Worm (Caenorhabditis elegans) whole organism, L3 larva: Measurements from ENCODE around the gene rnh-1.1.

ENCODE experiments used
- R02D3.7 ChIP-seq: fragments of 150-350 bp; optimal IDR thresholded peaks from 2 replicates; lab custom pipeline; 2014; ENCODE audit warnings: missing biosample characterization, missing genetic modification characterization
- ZK546.5 ChIP-seq: sonication (generic microtip); optimal IDR thresholded peaks from 2 replicates; lab custom pipeline; 2017; ENCODE audit warnings: missing biosample characterization, missing genetic modification characterization
- aly-2 ChIP-seq: fragments of 150-350 bp; optimal IDR thresholded peaks from 2 replicates; lab custom pipeline; 2014; ENCODE audit warnings: missing biosample characterization, missing genetic modification characterization
- ama-1 ChIP-seq: fragments of 150-350 bp; optimal IDR thresholded peaks from 2 replicates; lab custom pipeline; 2018
- ceh-16 ChIP-seq: sonication (generic microtip); optimal IDR thresholded peaks from 2 replicates; lab custom pipeline; 2017; ENCODE audit warnings: missing biosample characterization, missing genetic modification characterization
- ceh-28 ChIP-seq: fragments of 150-350 bp; optimal IDR thresholded peaks from 2 replicates; lab custom pipeline; 2014; ENCODE audit warnings: missing biosample characterization, missing genetic modification reagents, missing genetic modification characterization
- ceh-82 ChIP-seq: fragments of 150-350 bp; optimal IDR thresholded peaks from 2 replicates; lab custom pipeline; 2014; ENCODE audit warnings: missing biosample characterization, missing genetic modification characterization
- ceh-9 ChIP-seq: sonication (generic microtip); optimal IDR thresholded peaks from 2 replicates; lab custom pipeline; 2018; ENCODE audit warnings: missing biosample characterization, missing genetic modification characterization
- daf-12 ChIP-seq: fragments of 150-350 bp; optimal IDR thresholded peaks from 2 replicates; lab custom pipeline; 2014; ENCODE audit warnings: missing biosample characterization, missing genetic modification reagents, missing genetic modification characterization
- egl-27 ChIP-seq: sonication (generic microtip); optimal IDR thresholded peaks from 4 replicates; lab custom pipeline; 2017; ENCODE audit warnings: missing biosample characterization, missing genetic modification reagents, missing genetic modification characterization
- egl-5 ChIP-seq: fragments of 150-350 bp; optimal IDR thresholded peaks from 2 replicates; lab custom pipeline; 2017; ENCODE audit warnings: missing biosample characterization, missing genetic modification reagents, missing genetic modification characterization, inconsistent platforms
- elt-1 ChIP-seq: fragments of 150-350 bp; optimal IDR thresholded peaks from 2 replicates; lab custom pipeline; 2014; ENCODE audit warnings: missing biosample characterization, missing genetic modification characterization
- elt-2 ChIP-seq: sonication (generic microtip); optimal IDR thresholded peaks from 2 replicates; lab custom pipeline; 2016; ENCODE audit warnings: missing genetic modification reagents, mild to moderate bottlenecking, missing genetic modification characterization, missing compliant biosample characterization
- elt-3 ChIP-seq, 3 experiments: fragments of 150-350 bp in 1 of 3; sonication (generic microtip) in 2 of 3; optimal IDR thresholded peaks; 2 replicates in 2 of 3; 4 replicates in 1 of 3; lab custom pipeline; 2014 to 2017; ENCODE audit warnings: missing biosample characterization in 3 of 3, missing genetic modification characterization in 3 of 3
- eor-1 ChIP-seq, 2 experiments: fragments of 150-350 bp; optimal IDR thresholded peaks; 2 replicates each; lab custom pipeline; 2014 to 2018; ENCODE audit warnings: missing biosample characterization in 2 of 2, missing genetic modification characterization in 2 of 2
- fkh-10 ChIP-seq: sonication (generic microtip); optimal IDR thresholded peaks from 2 replicates; lab custom pipeline; 2017; ENCODE audit warnings: missing biosample characterization, missing genetic modification reagents, missing genetic modification characterization
- fkh-2 ChIP-seq: fragments of 150-350 bp; optimal IDR thresholded peaks from 2 replicates; lab custom pipeline; 2014; ENCODE audit warnings: missing biosample characterization, missing genetic modification reagents, missing genetic modification characterization
- fos-1 ChIP-seq: fragments of 150-350 bp; optimal IDR thresholded peaks from 2 replicates; lab custom pipeline; 2014; ENCODE audit warnings: missing biosample characterization, missing genetic modification characterization
- hmg-11 ChIP-seq: sonication (generic microtip); optimal IDR thresholded peaks from 2 replicates; lab custom pipeline; 2016; ENCODE audit warnings: missing genetic modification characterization, missing compliant biosample characterization
- jun-1 ChIP-seq: fragments of 150-350 bp; optimal IDR thresholded peaks from 2 replicates; lab custom pipeline; 2014; ENCODE audit warnings: missing biosample characterization, missing genetic modification reagents, missing genetic modification characterization
- lin-15B ChIP-seq: fragments of 150-350 bp; optimal IDR thresholded peaks from 2 replicates; lab custom pipeline; 2014; ENCODE audit warnings: missing biosample characterization, missing genetic modification characterization
- lin-39 ChIP-seq: fragments of 150-350 bp; optimal IDR thresholded peaks from 2 replicates; lab custom pipeline; 2018; ENCODE audit warnings: missing biosample characterization, missing genetic modification reagents, missing genetic modification characterization
- lsy-12 ChIP-seq: sonication (generic microtip); optimal IDR thresholded peaks from 2 replicates; lab custom pipeline; 2016; ENCODE audit warnings: mild to moderate bottlenecking, missing genetic modification characterization, missing compliant biosample characterization
- mdl-1 ChIP-seq: fragments of 150-350 bp; optimal IDR thresholded peaks from 2 replicates; lab custom pipeline; 2014; ENCODE audit warnings: missing biosample characterization, missing genetic modification characterization
- mml-1 ChIP-seq: fragments of 150-350 bp; sonication (generic microtip); optimal IDR thresholded peaks from 3 replicates; lab custom pipeline; 2014; ENCODE audit warnings: missing biosample characterization, missing genetic modification characterization
- nfya-1 ChIP-seq: sonication (generic microtip); optimal IDR thresholded peaks from 2 replicates; lab custom pipeline; 2017; ENCODE audit warnings: missing genetic modification characterization, mild to moderate bottlenecking, missing compliant biosample characterization, antibody characterized with exemption, moderate library complexity; ENCODE audit not compliant: insufficient read depth
- nhr-11 ChIP-seq: fragments of 150-350 bp; optimal IDR thresholded peaks from 2 replicates; lab custom pipeline; 2014; ENCODE audit warnings: missing biosample characterization, missing genetic modification characterization
- nhr-12 ChIP-seq: fragments of 150-350 bp; optimal IDR thresholded peaks from 2 replicates; lab custom pipeline; 2014; ENCODE audit warnings: missing biosample characterization, missing genetic modification characterization
- nhr-23 ChIP-seq: fragments of 150-350 bp; optimal IDR thresholded peaks from 2 replicates; lab custom pipeline; 2014; ENCODE audit warnings: missing biosample characterization, missing genetic modification reagents, missing genetic modification characterization
- nhr-237 ChIP-seq: fragments of 150-350 bp; optimal IDR thresholded peaks from 2 replicates; lab custom pipeline; 2014; ENCODE audit warnings: missing biosample characterization, missing genetic modification characterization
- nhr-25 ChIP-seq: sonication (generic microtip); optimal IDR thresholded peaks from 2 replicates; lab custom pipeline; 2017; ENCODE audit warnings: missing biosample characterization, missing genetic modification characterization
- nhr-28 ChIP-seq: fragments of 150-350 bp; optimal IDR thresholded peaks from 2 replicates; lab custom pipeline; 2014; ENCODE audit warnings: missing biosample characterization, missing genetic modification characterization
- nhr-43 ChIP-seq: sonication (generic microtip); optimal IDR thresholded peaks from 2 replicates; lab custom pipeline; 2016; ENCODE audit warnings: mild to moderate bottlenecking, missing genetic modification characterization, missing compliant biosample characterization; ENCODE audit not compliant: poor library complexity, severe bottlenecking
- nhr-67 ChIP-seq: fragments of 150-350 bp; optimal IDR thresholded peaks from 2 replicates; lab custom pipeline; 2014; ENCODE audit warnings: missing biosample characterization, missing genetic modification characterization
- nhr-76 ChIP-seq: fragments of 150-350 bp; sonication (generic microtip); optimal IDR thresholded peaks from 5 replicates; lab custom pipeline; 2014; ENCODE audit warnings: missing biosample characterization, missing genetic modification characterization
- nhr-77 ChIP-seq: fragments of 150-350 bp; optimal IDR thresholded peaks from 2 replicates; lab custom pipeline; 2014; ENCODE audit warnings: missing biosample characterization, missing genetic modification characterization
- pha-4 ChIP-seq: fragments of 150-350 bp; optimal IDR thresholded peaks from 2 replicates; lab custom pipeline; 2014; ENCODE audit warnings: missing biosample characterization, missing genetic modification reagents, missing genetic modification characterization
- pqm-1 ChIP-seq: fragments of 150-350 bp; optimal IDR thresholded peaks from 2 replicates; lab custom pipeline; 2017; ENCODE audit warnings: missing biosample characterization, missing genetic modification characterization, inconsistent platforms
- sea-2 ChIP-seq: fragments of 150-350 bp; sonication (generic microtip); optimal IDR thresholded peaks from 4 replicates; lab custom pipeline; 2014; ENCODE audit warnings: missing biosample characterization, missing genetic modification reagents, missing genetic modification characterization
- skn-1 ChIP-seq: fragments of 150-350 bp; optimal IDR thresholded peaks from 2 replicates; lab custom pipeline; 2014; ENCODE audit warnings: missing biosample characterization, missing genetic modification characterization
- snpc-4 ChIP-seq: fragments of 150-350 bp; optimal IDR thresholded peaks from 2 replicates; lab custom pipeline; 2014; ENCODE audit warnings: missing biosample characterization, missing genetic modification characterization
- tbx-2 ChIP-seq: sonication (generic microtip); optimal IDR thresholded peaks from 2 replicates; lab custom pipeline; 2016; ENCODE audit warnings: mild to moderate bottlenecking, missing genetic modification characterization, missing compliant biosample characterization
- unc-39 ChIP-seq: sonication (generic microtip); optimal IDR thresholded peaks from 4 replicates; lab custom pipeline; 2017; ENCODE audit warnings: missing biosample characterization, missing genetic modification characterization
- unc-62 ChIP-seq: fragments of 150-350 bp; sonication (generic microtip); optimal IDR thresholded peaks from 4 replicates; lab custom pipeline; 2014; ENCODE audit warnings: missing biosample characterization, missing genetic modification reagents, missing genetic modification characterization
- zag-1 ChIP-seq: fragments of 150-350 bp; optimal IDR thresholded peaks from 2 replicates; lab custom pipeline; 2014; ENCODE audit warnings: missing biosample characterization, missing genetic modification characterization
- ztf-11 ChIP-seq: fragments of 150-350 bp; optimal IDR thresholded peaks from 2 replicates; lab custom pipeline; 2014; ENCODE audit warnings: missing biosample characterization, missing genetic modification characterization
- ztf-4 ChIP-seq: fragments of 150-350 bp; optimal IDR thresholded peaks from 2 replicates; lab custom pipeline; 2014; ENCODE audit warnings: missing biosample characterization, missing genetic modification characterization

The rnh-1.1 gene

ce11 chrII:7525458-7525857 is at the start of gene rnh-1.1, which contains the start of gene ZK1290.7:
Gene rnh-1.1 (plus strand): TSS chrII:7525738.
Gene ZK1290.7 (minus strand): TSS chrII:7525558.
- TF ChIP-seq nfya-1 (no peak), egl-27 (no peak), zag-1 (tag; lab: Kevin White, UChicago) (no peak), daf-12 (tag; lab: Kevin White, UChicago) (no peak), nhr-25 (tag; lab: Kevin White, UChicago) (no peak), pqm-1 (tag; lab: Kevin White, UChicago) (no peak)

- TF ChIP-seq nhr-25 (tag; lab: Kevin White, UChicago) (peak; percentile 81), ceh-16 (tag; lab: Kevin White, UChicago) (no peak), hmg-11 (peak; percentile 85), ama-1 (no peak), unc-39 (tag; lab: Kevin White, UChicago) (no peak), nfya-1 (peak; percentile 77), pha-4 (tag; lab: Kevin White, UChicago) (peak; percentile 81), elt-2 (tag; lab: Kevin White, UChicago) (peak; percentile 60), sea-2 (GFP tag; lab: Kevin White, UChicago) (no peak), ceh-9 (tag; lab: Kevin White, UChicago) (no peak), nhr-76 (tag; lab: Kevin White, UChicago) (no peak), nhr-43 (tag; lab: Kevin White, UChicago) (peak; percentile 67), daf-12 (tag; lab: Kevin White, UChicago) (no peak), nhr-77 (tag; lab: Kevin White, UChicago) (no peak), mml-1 (no peak), R02D3.7 (peak; percentile 79), jun-1 (tag; lab: Kevin White, UChicago) (peak; percentile 73), tbx-2 (peak; percentile 82), ceh-28 (tag; lab: Kevin White, UChicago) (peak; percentile 79), ztf-11 (tag; lab: Kevin White, UChicago) (no peak), lin-15B (tag; lab: Kevin White, UChicago) (peak; percentile 80), lin-39 (no peak), nhr-23 (tag; lab: Kevin White, UChicago) (peak; percentile 79), ztf-4 (tag; lab: Kevin White, UChicago) (no peak), nhr-67 (tag; lab: Kevin White, UChicago) (no peak), eor-1 (tag; optimal IDR thresholded peaks at IDR 0.05; lab: Kevin White, UChicago) (no peak), nhr-237 (tag; lab: Kevin White, UChicago) (no peak), egl-5 (peak; percentile 37), elt-3 (tag; optimal IDR thresholded peaks at IDR 0.05; lab: Kevin White, UChicago) (peak in 1 of 3 experiments; percentile 26), snpc-4 (tag; lab: Kevin White, UChicago) (peak; percentile 62), skn-1 (tag; lab: Kevin White, UChicago) (no peak), mdl-1 (tag; lab: Kevin White, UChicago) (no peak), fkh-2 (no peak), pqm-1 (tag; lab: Kevin White, UChicago) (peak; percentile 13), lsy-12 (tag; lab: Kevin White, UChicago) (peak; percentile 83), nhr-28 (no peak), zag-1 (tag; lab: Kevin White, UChicago) (no peak), egl-27 (no peak), fkh-10 (GFP tag; lab: Kevin White, UChicago) (no peak), nhr-12 (tag; lab: Kevin White, UChicago) (no peak), ceh-82 (tag; lab: Kevin White, UChicago) (peak; percentile 26), nhr-11 (tag; lab: Kevin White, UChicago) (peak; percentile 4), aly-2 (no peak), fos-1 (tag; lab: Kevin White, UChicago) (peak; percentile 31), unc-62 (GFP tag; lab: Kevin White, UChicago) (peak; percentile 60), ZK546.5 (tag; lab: Kevin White, UChicago) (no peak), elt-1 (no peak)
Observed at ce11 chrII:7478487-7479234, 46.9 kb upstream of the rnh-1.1 start, which contains the start of the genes aka-1 and ubc-6. Gene aka-1 (minus strand): TSS chrII:7478537. Gene ubc-6 (plus strand): TSS chrII:7479187.
